Fruit fly (Drosophila melanogaster): Measurements from ENCODE around the gene Npc2h.

Gene Npc2h

DNA sequence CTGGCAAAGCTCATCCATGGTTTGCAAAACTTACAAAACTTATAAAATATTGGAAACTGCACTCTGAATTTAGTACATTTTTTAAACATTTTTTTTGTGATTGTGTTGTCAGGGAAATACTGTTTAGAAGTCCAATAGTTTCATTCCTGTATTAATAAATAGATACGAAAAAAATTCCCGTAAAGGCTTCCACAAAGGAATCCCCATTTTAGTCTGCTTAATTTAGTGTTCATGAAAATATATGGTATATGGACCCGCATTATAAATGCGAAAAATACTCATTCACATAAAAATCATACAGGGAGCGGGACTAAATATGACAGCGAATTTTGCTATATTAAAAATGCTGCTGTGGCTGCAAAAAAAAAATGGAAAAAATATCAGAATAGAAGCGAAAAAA is 40.1 kb downstream of the Npc2h start, which contains the start of gene CG31010:
Gene CG31010, minus strand, starts transcription at position 101 of the 400 bp plus-strand sequence.
- TF ChIP-seq CG17806 (tag; optimal IDR thresholded peaks at IDR 0.05) (no peak), CG8159 (tag; optimal IDR thresholded peaks at IDR 0.05) (no peak), CG15710 (tag; optimal IDR thresholded peaks at IDR 0.05) (no peak), CG34367 (tag; optimal IDR thresholded peaks at IDR 0.05) (no peak)

DNA sequence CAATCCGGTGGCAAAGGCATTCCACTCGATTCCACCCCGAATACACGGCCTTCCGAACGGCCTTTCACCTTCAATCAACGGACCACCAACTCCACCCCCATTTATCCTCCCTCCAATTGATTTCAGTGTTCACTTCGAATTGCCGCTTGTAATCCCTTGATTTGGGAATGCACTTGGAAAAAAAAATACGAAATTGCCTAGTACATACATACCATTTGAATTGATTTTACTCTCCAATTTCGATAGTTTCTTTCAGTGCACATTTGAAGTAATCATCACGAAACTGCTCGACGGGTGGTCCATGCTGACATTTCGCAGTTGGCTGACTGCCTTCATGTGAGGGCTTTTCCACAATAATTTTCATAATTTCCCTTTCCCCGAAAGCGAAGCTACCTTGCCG is 46.9 kb downstream of the Npc2h start:
- no peak for TF ChIP-seq Pif1B (GFP tag; optimal IDR thresholded peaks at IDR 0.05)
- no peak for TF ChIP-seq CG12605 (GFP tag; IDR thresholded peaks at IDR 0.05)
- no peak for TF ChIP-seq CG8159 (tag; optimal IDR thresholded peaks at IDR 0.05)
- no peak for TF ChIP-seq rn (GFP tag; IDR thresholded peaks at IDR 0.05)
- no peak for TF ChIP-seq Ets98B (GFP tag; IDR thresholded peaks at IDR 0.05)
- no peak for TF ChIP-seq CG10348 (GFP tag; IDR thresholded peaks at IDR 0.05)
- TF ChIP-seq CG13204 (GFP tag; optimal IDR thresholded peaks at IDR 0.05): no peak
- TF ChIP-seq EcR (GFP tag; optimal IDR thresholded peaks at IDR 0.05): no peak
- TF ChIP-seq Pif1A (GFP tag; optimal IDR thresholded peaks at IDR 0.05): no peak

DNA sequence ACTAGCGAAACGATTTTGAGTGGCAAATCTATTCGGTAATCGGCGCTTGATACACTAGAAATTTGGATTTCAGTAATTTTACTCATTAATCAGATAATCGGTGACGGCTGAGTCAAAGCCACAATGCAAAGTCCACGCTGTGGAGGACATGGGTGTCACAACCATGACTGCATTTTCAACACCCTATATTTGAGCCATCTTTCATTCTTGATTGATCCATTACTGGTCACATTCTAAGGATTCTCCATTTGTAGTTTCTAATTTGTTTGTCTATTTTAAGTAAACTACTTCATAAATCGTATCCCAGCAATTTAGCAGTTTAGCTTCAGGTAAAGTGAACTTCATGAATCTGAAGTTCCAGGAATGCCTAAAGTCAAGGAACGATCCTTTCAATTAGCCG is 49.1 kb downstream of the Npc2h start, which contains the start of gene Pka-C2:
Gene Pka-C2, minus strand, starts transcription at position 101 of the 400 bp plus-strand sequence.
- TF ChIP-seq CG4496 (GFP tag; IDR thresholded peaks at IDR 0.05) (no peak), CG9948 (tag; optimal IDR thresholded peaks at IDR 0.05) (no peak), gl (tag; optimal IDR thresholded peaks at IDR 0.05) (no peak), CG15710 (tag; optimal IDR thresholded peaks at IDR 0.05) (no peak)
